Fruit fly (Drosophila melanogaster) whole organism, adult: ENCODE results near the gene teq.
A peak's percentile ranks its signal among the peaks of the same experiment; 100 is the strongest.

Experiments used
- CG14711 ChIP-seq: fragments of 200-800 bp; sonication (Bioruptor generic); optimal IDR thresholded peaks from 2 replicates; lab custom pipeline; 2018; ENCODE audit warnings: missing biosample characterization, mild to moderate bottlenecking, missing genetic modification characterization, moderate library complexity
- CG33017 ChIP-seq: fragments of 200-800 bp; sonication (Bioruptor generic); optimal IDR thresholded peaks from 2 replicates; lab custom pipeline; 2018; ENCODE audit warnings: missing biosample characterization, mild to moderate bottlenecking, missing genetic modification characterization, moderate library complexity
- CG5204 ChIP-seq: fragments of 200-800 bp; sonication (Bioruptor generic); optimal IDR thresholded peaks from 2 replicates; lab custom pipeline; 2016; ENCODE audit warnings: missing biosample characterization, missing genetic modification characterization
- CG7045 ChIP-seq: fragments of 200-800 bp; sonication (Bioruptor generic); optimal IDR thresholded peaks from 2 replicates; lab custom pipeline; 2017; ENCODE audit warnings: missing biosample characterization, mild to moderate bottlenecking, missing genetic modification characterization
- bab1 ChIP-seq: fragments of 200-800 bp; sonication (Bioruptor generic); optimal IDR thresholded peaks from 3 replicates; lab custom pipeline; 2019; ENCODE audit warnings: missing biosample characterization, mild to moderate bottlenecking, missing genetic modification characterization, moderate library complexity
- kay ChIP-seq: fragments of 200-800 bp; sonication (Bioruptor generic); peaks from one replicate; lab custom pipeline; 2016; ENCODE audit warnings: missing biosample characterization, missing genetic modification characterization, borderline replicate concordance
- ovo ChIP-seq: fragments of 200-800 bp; sonication (Bioruptor generic); optimal IDR thresholded peaks from 2 replicates; lab custom pipeline; 2016; ENCODE audit warnings: missing biosample characterization, missing genetic modification characterization
- toe ChIP-seq: fragments of 200-800 bp; sonication (Bioruptor generic); optimal IDR thresholded peaks from 2 replicates; lab custom pipeline; 2016; ENCODE audit warnings: missing biosample characterization, missing genetic modification characterization

DNA sequence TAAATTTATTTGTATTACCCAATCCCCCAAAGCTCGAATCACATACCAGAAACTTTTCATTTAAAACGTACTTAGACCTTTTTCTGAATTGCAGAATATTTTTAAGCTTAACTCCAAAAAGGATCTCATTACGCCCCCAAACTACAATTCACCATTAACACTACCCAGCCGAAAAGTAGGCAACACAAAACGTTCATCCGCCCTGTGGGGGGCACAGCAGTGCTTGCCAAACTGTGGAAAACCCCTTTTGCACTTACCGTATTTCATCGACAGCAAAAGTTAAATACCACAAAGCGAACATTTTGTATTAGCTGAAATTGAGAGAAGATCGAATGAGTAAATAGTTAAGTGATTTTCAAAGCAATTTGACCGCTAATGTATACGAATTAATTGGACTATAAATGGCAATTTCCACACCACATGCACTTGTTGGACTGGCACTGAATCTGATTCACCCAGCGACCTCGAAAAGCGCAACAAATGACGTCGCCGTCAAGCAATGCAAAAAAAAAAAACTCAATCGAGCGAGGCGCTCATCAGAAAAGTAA is 10.2 kb upstream of the teq start:
- no peak for TF ChIP-seq toe (GFP tag; lab: Kevin White, UChicago)
- TF ChIP-seq ovo (GFP tag; lab: Kevin White, UChicago) = no peak
- TF ChIP-seq CG14711 (tag; lab: Kevin White, UChicago) = no peak
- no peak for TF ChIP-seq CG7045 (GFP tag; lab: Kevin White, UChicago)
- no peak for TF ChIP-seq bab1 (GFP tag; lab: Kevin White, UChicago)
- no peak for TF ChIP-seq CG5204
- peak; percentile 95 for TF ChIP-seq kay
- TF ChIP-seq CG33017 (tag; lab: Kevin White, UChicago) = no peak
